Fruit fly (Drosophila melanogaster): Measurements from ENCODE around the gene CSN3.

DNA sequence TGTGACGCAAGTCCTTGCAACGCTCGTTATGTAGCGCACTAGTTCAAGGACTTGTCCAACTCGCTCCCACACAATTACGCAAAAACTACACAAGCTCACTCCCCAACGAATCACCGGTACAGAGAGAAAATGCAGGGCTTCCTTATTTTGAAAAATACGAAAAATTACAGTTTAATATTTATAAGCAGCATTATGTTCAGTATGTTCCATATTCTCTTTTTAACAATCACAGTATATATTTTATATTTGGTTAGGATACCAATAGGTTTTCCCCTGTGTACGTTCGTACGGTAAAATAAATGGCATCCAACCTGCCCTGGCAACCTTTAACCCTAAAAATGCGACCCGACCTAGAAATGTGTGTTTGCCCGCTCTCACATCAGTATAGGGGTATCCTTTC lies 42.6 kb upstream of the CSN3 start:
- TF ChIP-seq Hr39 (GFP tag; optimal IDR thresholded peaks at IDR 0.05) = no peak
- no peak for TF ChIP-seq OdsH (GFP tag; optimal IDR thresholded peaks at IDR 0.05)
- no peak for TF ChIP-seq vri (GFP tag; optimal IDR thresholded peaks at IDR 0.05)
